Fruit fly (Drosophila melanogaster) whole organism, embryonic: Measurements from ENCODE around the gene aru.

Experiments
- Atf6 ChIP-seq: fragments of 200-800 bp; sonication (Bioruptor generic); IDR thresholded peaks from 2 replicates; pipeline ENCODE4 v1.3.6; 2022; ENCODE audit warnings: missing biosample characterization, missing genetic modification characterization
- CG10209 ChIP-seq: fragments of 200-800 bp; sonication (Bioruptor generic); optimal IDR thresholded peaks from 3 replicates; lab custom pipeline; 2017; ENCODE audit warnings: missing biosample characterization, mild to moderate bottlenecking, missing genetic modification characterization, missing genetic modification reagents
- CG1024 ChIP-seq: fragments of 200-800 bp; sonication (Bioruptor generic); IDR thresholded peaks from 2 replicates; pipeline ENCODE4 v1.3.6; 2022; ENCODE audit warnings: missing biosample characterization, missing genetic modification characterization
- CG11696 ChIP-seq: fragments of 200-800 bp; sonication (Bioruptor generic); IDR thresholded peaks from 2 replicates; pipeline ENCODE4 v1.3.6; 2022; ENCODE audit warnings: missing biosample characterization, missing genetic modification characterization
- CG12155 ChIP-seq: fragments of 200-800 bp; sonication (Bioruptor generic); optimal IDR thresholded peaks from 3 replicates; lab custom pipeline; 2016; ENCODE audit warnings: missing biosample characterization, missing genetic modification characterization
- CG12236 ChIP-seq: fragments of 200-800 bp; sonication (Bioruptor generic); optimal IDR thresholded peaks from 2 replicates; lab custom pipeline; 2016; ENCODE audit warnings: missing biosample characterization, missing genetic modification characterization
- CG1233 ChIP-seq: fragments of 200-800 bp; sonication (Bioruptor generic); optimal IDR thresholded peaks from 4 replicates; lab custom pipeline; 2018; ENCODE audit warnings: missing biosample characterization, mild to moderate bottlenecking, missing genetic modification characterization
- CG12942 ChIP-seq: fragments of 200-800 bp; sonication (Bioruptor generic); optimal IDR thresholded peaks from 3 replicates; lab custom pipeline; 2016; ENCODE audit warnings: missing biosample characterization, missing genetic modification characterization
- CG13296 ChIP-seq: fragments of 200-800 bp; sonication (Bioruptor generic); optimal IDR thresholded peaks from 3 replicates; lab custom pipeline; 2018; ENCODE audit warnings: missing biosample characterization, mild to moderate bottlenecking, missing genetic modification characterization
- CG14441 ChIP-seq: fragments of 200-800 bp; sonication (Bioruptor generic); IDR thresholded peaks from 2 replicates; pipeline ENCODE4 v1.3.6; 2022; ENCODE audit warnings: missing biosample characterization, missing genetic modification characterization
- CG16813 ChIP-seq: fragments of 200-800 bp; sonication (Bioruptor generic); IDR thresholded peaks from 3 replicates; pipeline ENCODE4 v1.3.6; 2022; ENCODE audit warnings: missing biosample characterization, missing genetic modification characterization; ENCODE audit not compliant: partially characterized antibody
- CG18599 ChIP-seq: fragments of 200-800 bp; sonication (Bioruptor generic); optimal IDR thresholded peaks from 3 replicates; lab custom pipeline; 2017; ENCODE audit warnings: missing biosample characterization, missing genetic modification characterization, mild to moderate bottlenecking, moderate library complexity, missing genetic modification reagents
- CG2120 ChIP-seq: fragments of 200-800 bp; sonication (Bioruptor generic); optimal IDR thresholded peaks from 3 replicates; lab custom pipeline; 2016; ENCODE audit warnings: missing biosample characterization, missing genetic modification characterization
- CG31365 ChIP-seq: fragments of 200-800 bp; sonication (Bioruptor generic); optimal IDR thresholded peaks from 2 replicates; lab custom pipeline; 2018; ENCODE audit warnings: missing biosample characterization, mild to moderate bottlenecking, missing genetic modification characterization
- CG33213 ChIP-seq: fragments of 200-800 bp; sonication (Bioruptor generic); optimal IDR thresholded peaks from 3 replicates; lab custom pipeline; 2016; ENCODE audit warnings: missing biosample characterization, missing genetic modification characterization
- CG4820 ChIP-seq: fragments of 200-800 bp; sonication (Bioruptor generic); optimal IDR thresholded peaks from 3 replicates; lab custom pipeline; 2016; ENCODE audit warnings: missing biosample characterization, missing genetic modification characterization
- CG5180 ChIP-seq: fragments of 200-800 bp; sonication (Bioruptor generic); optimal IDR thresholded peaks from 3 replicates; lab custom pipeline; 2017; ENCODE audit warnings: missing biosample characterization, missing genetic modification characterization, mild to moderate bottlenecking, moderate library complexity, missing genetic modification reagents
- CG6683 ChIP-seq: fragments of 200-800 bp; sonication (Bioruptor generic); optimal IDR thresholded peaks from 2 replicates; lab custom pipeline; 2017; ENCODE audit warnings: missing biosample characterization, mild to moderate bottlenecking, missing genetic modification characterization, missing genetic modification reagents
- CG7987 ChIP-seq: fragments of 200-800 bp; sonication (Bioruptor generic); optimal IDR thresholded peaks from 2 replicates; lab custom pipeline; 2018; ENCODE audit warnings: missing biosample characterization, mild to moderate bottlenecking, missing genetic modification characterization, moderate library complexity
- CG9932 ChIP-seq: fragments of 200-800 bp; sonication (Bioruptor generic); IDR thresholded peaks from 2 replicates; pipeline ENCODE4 v1.3.6; 2022; ENCODE audit warnings: missing biosample characterization, missing genetic modification characterization
- D19B ChIP-seq: fragments of 200-800 bp; sonication (Bioruptor generic); optimal IDR thresholded peaks from 2 replicates; lab custom pipeline; 2017; ENCODE audit warnings: missing biosample characterization, mild to moderate bottlenecking, missing genetic modification characterization
- Dip3 ChIP-seq: fragments of 200-800 bp; sonication (Bioruptor generic); optimal IDR thresholded peaks from 3 replicates; lab custom pipeline; 2016; ENCODE audit warnings: missing biosample characterization, missing genetic modification characterization
- Doc2 ChIP-seq: fragments of 200-800 bp; sonication (Bioruptor generic); IDR thresholded peaks from 2 replicates; pipeline ENCODE4 v1.3.6; 2022; ENCODE audit warnings: missing biosample characterization, missing genetic modification characterization
- Gsc ChIP-seq: fragments of 200-800 bp; sonication (Bioruptor generic); IDR thresholded peaks from 2 replicates; pipeline ENCODE4 v1.3.6; 2022; ENCODE audit warnings: missing biosample characterization, missing genetic modification characterization
- H15 ChIP-seq: fragments of 200-800 bp; sonication (Bioruptor generic); IDR thresholded peaks from 3 replicates; pipeline ENCODE4 v1.3.6; 2022; ENCODE audit warnings: missing biosample characterization, missing genetic modification characterization
- HLH3B ChIP-seq: fragments of 200-800 bp; sonication (Bioruptor generic); IDR thresholded peaks from 2 replicates; pipeline ENCODE4 v1.3.6; 2022; ENCODE audit warnings: missing biosample characterization, missing genetic modification characterization
- Hr39 ChIP-seq: fragments of >200 bp; optimal IDR thresholded peaks from 2 replicates; lab custom pipeline; 2017
- MBD-R2 ChIP-seq: fragments of 200-800 bp; sonication (Bioruptor generic); IDR thresholded peaks from 2 replicates; pipeline ENCODE4 v1.3.6; 2022; ENCODE audit warnings: missing biosample characterization, missing genetic modification characterization
- Meics ChIP-seq: fragments of 200-800 bp; sonication (Bioruptor generic); optimal IDR thresholded peaks from 2 replicates; lab custom pipeline; 2017; ENCODE audit warnings: missing biosample characterization, mild to moderate bottlenecking, missing genetic modification characterization
- Sox102F ChIP-seq: fragments of 200-800 bp; sonication (Bioruptor generic); optimal IDR thresholded peaks from 2 replicates; lab custom pipeline; 2018; ENCODE audit warnings: missing biosample characterization, mild to moderate bottlenecking, missing genetic modification characterization, moderate library complexity
- Sry-δ ChIP-seq: fragments of 200-800 bp; sonication (Bioruptor generic); optimal IDR thresholded peaks from 2 replicates; lab custom pipeline; 2016; ENCODE audit warnings: missing biosample characterization, missing genetic modification characterization
- Xrp1 ChIP-seq: fragments of 200-800 bp; sonication (Bioruptor generic); IDR thresholded peaks from 2 replicates; pipeline ENCODE4 v1.3.6; 2022; ENCODE audit warnings: missing biosample characterization, missing genetic modification characterization
- crol ChIP-seq: fragments of 200-800 bp; sonication (Bioruptor generic); IDR thresholded peaks from 2 replicates; pipeline ENCODE4 v1.3.6; 2022; ENCODE audit warnings: missing biosample characterization, missing genetic modification characterization
- disco-r ChIP-seq: fragments of 200-800 bp; sonication (Bioruptor generic); optimal IDR thresholded peaks from 2 replicates; lab custom pipeline; 2016; ENCODE audit warnings: missing biosample characterization, missing genetic modification characterization
- en ChIP-seq: fragments of 200-800 bp; sonication (Bioruptor generic); optimal IDR thresholded peaks from 2 replicates; lab custom pipeline; 2016; ENCODE audit warnings: missing biosample characterization, missing genetic modification characterization
- esg ChIP-seq: fragments of 200-800 bp; sonication (Bioruptor generic); conservative IDR thresholded peaks from 2 replicates; pipeline ENCODE4 v1.3.6; 2022; ENCODE audit warnings: missing biosample characterization, missing genetic modification characterization
- fd3F ChIP-seq: fragments of 200-800 bp; sonication (Bioruptor generic); optimal IDR thresholded peaks from 2 replicates; lab custom pipeline; 2018; ENCODE audit warnings: missing biosample characterization, mild to moderate bottlenecking, missing genetic modification characterization, moderate library complexity
- ham ChIP-seq: fragments of 200-800 bp; sonication (Bioruptor generic); IDR thresholded peaks from 2 replicates; pipeline ENCODE4 v1.3.6; 2022; ENCODE audit warnings: missing biosample characterization, missing genetic modification characterization
- jing ChIP-seq: fragments of 200-800 bp; sonication (Bioruptor generic); optimal IDR thresholded peaks from 2 replicates; lab custom pipeline; 2018; ENCODE audit warnings: missing biosample characterization, mild to moderate bottlenecking, missing genetic modification characterization
- kay ChIP-seq: fragments of 200-800 bp; sonication (Bioruptor generic); optimal IDR thresholded peaks from 2 replicates; lab custom pipeline; 2016; ENCODE audit warnings: missing biosample characterization, missing genetic modification characterization
- maf-S ChIP-seq: fragments of 200-800 bp; sonication (Bioruptor generic); optimal IDR thresholded peaks from 2 replicates; lab custom pipeline; 2016; ENCODE audit warnings: missing biosample characterization, missing genetic modification characterization
- peb ChIP-seq: fragments of 200-800 bp; sonication (Bioruptor generic); IDR thresholded peaks from 2 replicates; pipeline ENCODE4 v1.3.6; 2022; ENCODE audit warnings: missing biosample characterization, missing genetic modification characterization
- phol ChIP-seq: fragments of 200-800 bp; sonication (Bioruptor generic); optimal IDR thresholded peaks from 3 replicates; lab custom pipeline; 2018; ENCODE audit warnings: missing biosample characterization, mild to moderate bottlenecking, missing genetic modification characterization, moderate library complexity
- pita ChIP-seq: fragments of 200-800 bp; sonication (Bioruptor generic); optimal IDR thresholded peaks from 2 replicates; lab custom pipeline; 2017; ENCODE audit warnings: missing biosample characterization, mild to moderate bottlenecking, missing genetic modification characterization
- schlank ChIP-seq: fragments of 200-800 bp; sonication (Bioruptor generic); optimal IDR thresholded peaks from 2 replicates; lab custom pipeline; 2018; ENCODE audit warnings: missing biosample characterization, mild to moderate bottlenecking, missing genetic modification characterization
- sd ChIP-seq: fragments of 200-800 bp; sonication (Bioruptor generic); optimal IDR thresholded peaks from 3 replicates; lab custom pipeline; 2018; ENCODE audit warnings: missing biosample characterization, mild to moderate bottlenecking, missing genetic modification characterization, moderate library complexity
- sens ChIP-seq: fragments of 200-800 bp; sonication (Bioruptor generic); peaks from one replicate; lab custom pipeline; 2016; ENCODE audit warnings: missing biosample characterization, missing genetic modification characterization
- slou ChIP-seq: fragments of 200-800 bp; sonication (Bioruptor generic); optimal IDR thresholded peaks from 3 replicates; lab custom pipeline; 2016; ENCODE audit warnings: missing biosample characterization, missing genetic modification characterization
- sr ChIP-seq: fragments of 200-800 bp; sonication (Bioruptor generic); IDR thresholded peaks from 3 replicates; pipeline ENCODE4 v1.3.6; 2022; ENCODE audit warnings: missing biosample characterization, missing genetic modification characterization
- ssp ChIP-seq: fragments of 200-800 bp; sonication (Bioruptor generic); IDR thresholded peaks from 2 replicates; pipeline ENCODE4 v1.3.6; 2022; ENCODE audit warnings: missing biosample characterization, missing genetic modification characterization
- tx ChIP-seq: fragments of 200-800 bp; sonication (Bioruptor generic); optimal IDR thresholded peaks from 2 replicates; lab custom pipeline; 2016; ENCODE audit warnings: missing biosample characterization, missing genetic modification characterization
- usp ChIP-seq: fragments of >200 bp; optimal IDR thresholded peaks from 2 replicates; lab custom pipeline; 2017; ENCODE audit warnings: missing biosample characterization, missing genetic modification characterization
- vvl ChIP-seq: fragments of 200-800 bp; sonication (Bioruptor generic); IDR thresholded peaks from 2 replicates; pipeline ENCODE4 v1.3.6; 2022; ENCODE audit warnings: missing biosample characterization, missing genetic modification characterization

The aru gene

dm6 chr2L:897124-897523 lies 29.0 kb upstream of the aru start (continued):
- TF ChIP-seq Sry-δ (GFP tag; lab: Kevin White, UChicago) (no peak), Hr39 (lab: Kevin White, UChicago) (no peak), schlank (tag; lab: Kevin White, UChicago) (no peak), CG14441 (0 out of 2 replicates have a peak, but pooled peaks have one; percentile 17), fd3F (GFP tag; lab: Kevin White, UChicago) (no peak), CG2120 (peak; percentile 42), CG4820 (GFP tag; lab: Kevin White, UChicago) (no peak), H15 (GFP tag; lab: Robert Waterston, UW) (no peak), CG6683 (GFP tag; lab: Kevin White, UChicago) (no peak), CG18599 (peak; percentile 44), Doc2 (no peak), D19B (GFP tag; lab: Kevin White, UChicago) (no peak), en (GFP tag; lab: Kevin White, UChicago) (no peak), HLH3B (no peak), phol (peak; percentile 11), CG1024 (GFP tag; lab: Robert Waterston, UW) (no peak), MBD-R2 (GFP tag; lab: Robert Waterston, UW) (0 out of 2 replicates have a peak, but pooled peaks have one; percentile 18), ham (no peak), CG31365 (no peak), slou (no peak), disco-r (GFP tag; lab: Kevin White, UChicago) (no peak), CG9932 (GFP tag; lab: Robert Waterston, UW) (peak; percentile 28; the same call in 1 of the 2 replicates), CG13296 (GFP tag; lab: Kevin White, UChicago) (no peak), Atf6 (GFP tag; lab: Robert Waterston, UW) (no peak), jing (GFP tag; lab: Kevin White, UChicago) (no peak), sr (GFP tag; lab: Robert Waterston, UW) (no peak), CG12155 (GFP tag; lab: Kevin White, UChicago) (no peak), Meics (GFP tag; lab: Kevin White, UChicago) (peak; percentile 32), CG5180 (GFP tag; lab: Kevin White, UChicago) (no peak), tx (GFP tag; lab: Kevin White, UChicago) (no peak), sens (peak; percentile 62), CG10209 (GFP tag; lab: Kevin White, UChicago) (no peak), usp (GFP tag; lab: Kevin White, UChicago) (no peak), CG12942 (GFP tag; lab: Kevin White, UChicago) (no peak), maf-S (GFP tag; lab: Kevin White, UChicago) (no peak), CG16813 (no peak), Dip3 (no peak), CG1233 (GFP tag; lab: Kevin White, UChicago) (no peak), Xrp1 (GFP tag; lab: Robert Waterston, UW) (0 out of 2 replicates have a peak, but pooled peaks have one; percentile 15), sd (tag; lab: Kevin White, UChicago) (no peak), CG11696 (no peak), pita (no peak), Sox102F (GFP tag; lab: Kevin White, UChicago) (no peak), CG7987 (GFP tag; lab: Kevin White, UChicago) (no peak), vvl (GFP tag; lab: Robert Waterston, UW) (0 out of 2 replicates have a peak, but pooled peaks have one; percentile 28), Gsc (GFP tag; lab: Robert Waterston, UW) (no peak), crol (GFP tag; lab: Robert Waterston, UW) (no peak), esg (GFP tag; lab: Robert Waterston, UW) (no peak), CG12236 (GFP tag; lab: Kevin White, UChicago) (no peak), CG33213 (no peak), ssp (GFP tag; lab: Robert Waterston, UW) (no peak), kay (GFP tag; lab: Kevin White, UChicago) (no peak), peb (GFP tag; lab: Robert Waterston, UW) (no peak)
